Fruit fly (Drosophila melanogaster) whole organism, pupa: ENCODE measurements around the gene Mtr3.

ENCODE experiments used
- CG10348 ChIP-seq: fragments of 200-800 bp; sonication (Bioruptor generic); IDR thresholded peaks from 2 replicates; pipeline ENCODE4 v1.3.6; 2022; ENCODE audit warnings: missing biosample characterization, missing genetic modification characterization
- CG12605 ChIP-seq: fragments of 200-800 bp; sonication (Bioruptor generic); IDR thresholded peaks from 2 replicates; pipeline ENCODE4 v1.3.6; 2022; ENCODE audit warnings: missing biosample characterization, missing genetic modification characterization
- CG13204 ChIP-seq: fragments of 200-800 bp; sonication (Bioruptor generic); optimal IDR thresholded peaks from 2 replicates; lab custom pipeline; 2018; ENCODE audit warnings: missing biosample characterization, mild to moderate bottlenecking, missing genetic modification characterization, moderate library complexity
- CG14655 ChIP-seq: fragments of 200-800 bp; sonication (Bioruptor generic); optimal IDR thresholded peaks from 3 replicates; lab custom pipeline; 2017; ENCODE audit warnings: mild to moderate bottlenecking, missing biosample characterization, missing genetic modification reagents, missing genetic modification characterization
- CG15710 ChIP-seq: fragments of 200-800 bp; sonication (Bioruptor generic); optimal IDR thresholded peaks from 2 replicates; lab custom pipeline; 2018; ENCODE audit warnings: missing biosample characterization, mild to moderate bottlenecking, missing genetic modification characterization, moderate library complexity
- CG17806 ChIP-seq: fragments of 200-800 bp; sonication (Bioruptor generic); optimal IDR thresholded peaks from 2 replicates; lab custom pipeline; 2018; ENCODE audit warnings: missing biosample characterization, mild to moderate bottlenecking, missing genetic modification characterization, moderate library complexity
- CG32121 ChIP-seq: fragments of 200-800 bp; sonication (Bioruptor generic); IDR thresholded peaks from 2 replicates; pipeline ENCODE4 v1.3.6; 2022; ENCODE audit warnings: missing biosample characterization, missing genetic modification characterization
- CG34367 ChIP-seq: fragments of 200-800 bp; sonication (Bioruptor generic); optimal IDR thresholded peaks from 2 replicates; lab custom pipeline; 2018; ENCODE audit warnings: missing biosample characterization, mild to moderate bottlenecking, missing genetic modification characterization
- CG4496 ChIP-seq: fragments of 200-800 bp; sonication (Bioruptor generic); IDR thresholded peaks from 3 replicates; pipeline ENCODE4 v1.3.6; 2022; ENCODE audit warnings: missing biosample characterization, missing genetic modification characterization
- CG8159 ChIP-seq: fragments of 200-800 bp; sonication (Bioruptor generic); optimal IDR thresholded peaks from 3 replicates; lab custom pipeline; 2018; ENCODE audit warnings: missing biosample characterization, mild to moderate bottlenecking, missing genetic modification characterization, moderate library complexity
- CG8301 ChIP-seq: fragments of 200-800 bp; sonication (Bioruptor generic); optimal IDR thresholded peaks from 2 replicates; lab custom pipeline; 2018; ENCODE audit warnings: missing biosample characterization, mild to moderate bottlenecking, missing genetic modification characterization
- CG9948 ChIP-seq: fragments of 200-800 bp; sonication (Bioruptor generic); optimal IDR thresholded peaks from 2 replicates; lab custom pipeline; 2018; ENCODE audit warnings: missing biosample characterization, mild to moderate bottlenecking, missing genetic modification characterization, moderate library complexity
- D1 ChIP-seq: fragments of 200-800 bp; sonication (Bioruptor generic); optimal IDR thresholded peaks from 2 replicates; lab custom pipeline; 2018; ENCODE audit warnings: missing biosample characterization, mild to moderate bottlenecking, missing genetic modification characterization, moderate library complexity
- EcR ChIP-seq: fragments of 200-800 bp; sonication (Bioruptor generic); optimal IDR thresholded peaks from 3 replicates; lab custom pipeline; 2019; ENCODE audit warnings: missing biosample characterization, missing genetic modification characterization, mild to moderate bottlenecking, moderate library complexity, missing genetic modification reagents
- Ets98B ChIP-seq: fragments of 200-800 bp; sonication (Bioruptor generic); IDR thresholded peaks from 2 replicates; pipeline ENCODE4 v1.3.6; 2022; ENCODE audit warnings: missing biosample characterization, missing genetic modification characterization
- Pif1A ChIP-seq: fragments of 200-800 bp; sonication (Bioruptor generic); optimal IDR thresholded peaks from 3 replicates; lab custom pipeline; 2016; ENCODE audit warnings: missing biosample characterization, missing genetic modification characterization
- Pif1B ChIP-seq: fragments of 200-800 bp; sonication (Bioruptor generic); optimal IDR thresholded peaks from 3 replicates; lab custom pipeline; 2016; ENCODE audit warnings: missing biosample characterization, missing genetic modification characterization
- Snoo ChIP-seq: fragments of 200-800 bp; sonication (Bioruptor generic); optimal IDR thresholded peaks from 3 replicates; lab custom pipeline; 2017; ENCODE audit warnings: missing biosample characterization, mild to moderate bottlenecking, missing genetic modification characterization, inconsistent platforms
- fd96Ca ChIP-seq: fragments of 200-800 bp; sonication (Bioruptor generic); IDR thresholded peaks from 3 replicates; pipeline ENCODE4 v1.3.6; 2022; ENCODE audit warnings: missing biosample characterization, missing genetic modification characterization
- gl ChIP-seq: fragments of 200-800 bp; sonication (Bioruptor generic); optimal IDR thresholded peaks from 2 replicates; lab custom pipeline; 2018; ENCODE audit warnings: missing biosample characterization, mild to moderate bottlenecking, missing genetic modification characterization
- rn ChIP-seq: fragments of 200-800 bp; sonication (Bioruptor generic); IDR thresholded peaks from 2 replicates; pipeline ENCODE4 v1.3.6; 2022; ENCODE audit warnings: missing biosample characterization, missing genetic modification characterization

The Mtr3 gene

DNA sequence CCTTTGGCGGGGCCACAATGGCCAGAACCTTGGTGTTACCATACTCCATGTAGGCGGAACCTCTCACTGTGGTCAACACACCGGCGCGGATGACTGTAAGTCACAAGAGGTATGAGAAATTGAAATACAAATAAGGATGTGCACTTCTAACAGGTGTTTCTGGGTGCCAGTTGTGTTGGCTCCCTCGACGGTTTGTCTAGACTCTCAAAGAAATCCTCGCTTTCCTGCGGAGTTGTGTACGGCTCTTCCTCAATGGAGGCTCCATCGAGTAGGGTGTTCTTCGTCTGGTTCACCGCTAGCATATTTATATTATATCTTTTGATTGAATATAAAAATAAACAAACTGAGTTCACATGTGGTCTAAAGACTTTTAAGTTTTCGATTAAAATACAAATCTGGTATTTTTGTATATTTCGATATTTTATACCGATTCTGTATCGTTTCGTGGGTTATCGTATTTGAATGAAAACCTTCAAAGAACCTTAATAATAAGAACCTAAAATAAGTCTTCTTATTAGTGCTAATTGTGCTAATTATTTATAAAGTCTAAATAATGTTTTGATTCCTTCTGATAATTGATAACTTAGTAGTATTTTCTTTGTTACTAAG is at the start of gene Mtr3:
Mtr3 (minus strand) TSS at position 388 of the 609 bp plus-strand sequence.
- no peak for TF ChIP-seq CG8159
- TF ChIP-seq CG9948 (tag; lab: Kevin White, UChicago), result no peak
- TF ChIP-seq CG34367 (tag; lab: Kevin White, UChicago), result no peak
- TF ChIP-seq Pif1B (GFP tag; lab: Kevin White, UChicago), result no peak
- no peak for TF ChIP-seq CG10348 (GFP tag; lab: Robert Waterston, UW)
- TF ChIP-seq rn (GFP tag; lab: Robert Waterston, UW), result no peak
- no peak for TF ChIP-seq D1 (tag; lab: Kevin White, UChicago)
- no peak for TF ChIP-seq CG15710 (tag; lab: Kevin White, UChicago)
- no peak for TF ChIP-seq CG8301 (tag; lab: Kevin White, UChicago)

DNA sequence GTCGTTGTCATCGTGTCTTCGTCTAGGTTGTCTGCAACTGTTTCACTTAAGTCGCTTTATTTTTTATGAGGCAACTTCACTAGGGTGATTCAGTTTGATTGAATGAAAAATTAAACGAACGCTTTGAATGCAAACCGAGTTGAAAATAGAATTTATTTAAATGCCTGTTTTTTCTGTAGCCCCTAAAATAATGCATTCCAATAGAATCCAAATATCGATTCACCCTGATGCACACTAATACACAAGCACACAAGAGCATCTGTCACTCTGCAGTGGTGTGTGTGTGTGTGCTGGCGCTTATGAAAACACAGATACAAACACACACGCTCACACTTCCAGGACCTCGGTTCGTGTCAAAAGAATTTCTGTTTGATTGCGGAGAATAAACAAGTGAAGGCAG is 48.3 kb upstream of the Mtr3 start:
- no peak for TF ChIP-seq CG32121
- peak; percentile 40 for TF ChIP-seq CG14655
- peak; percentile 41 for TF ChIP-seq CG34367 (tag; lab: Kevin White, UChicago)
- peak; percentile 26 for TF ChIP-seq Pif1B (GFP tag; lab: Kevin White, UChicago)
- 0 out of 3 replicates have a peak, but pooled peaks have one; percentile 20 for TF ChIP-seq CG4496
- peak; percentile 51 for TF ChIP-seq CG8159
- peak; percentile 38; the same call in 1 of the 2 replicates for TF ChIP-seq CG12605
- TF ChIP-seq CG8301 (tag; lab: Kevin White, UChicago), result peak; percentile 39
- peak; percentile 56 for TF ChIP-seq CG15710 (tag; lab: Kevin White, UChicago)
- no peak for TF ChIP-seq EcR

DNA sequence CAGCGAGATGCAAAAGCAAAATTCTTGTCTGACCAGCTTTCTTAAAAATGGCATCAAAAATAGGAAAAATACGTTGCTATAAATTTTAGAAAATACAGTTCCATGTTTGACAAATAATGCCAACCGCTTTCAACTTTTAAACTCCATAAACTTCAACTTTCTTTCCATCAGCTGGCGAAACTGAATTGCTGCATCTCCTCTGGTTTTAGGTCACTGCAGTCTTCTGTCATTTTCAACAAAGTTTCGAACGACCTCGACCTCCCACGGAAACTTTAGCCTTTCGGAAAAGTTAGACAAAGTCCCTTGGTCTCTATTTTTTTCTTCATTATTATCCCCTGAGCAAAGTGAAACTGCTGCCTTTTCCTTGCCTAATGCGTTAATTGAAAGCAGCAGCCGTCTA is 42.2 kb upstream of the Mtr3 start, which contains the start of gene CG42263:
CG42263 (minus strand) TSS at position 101 of the 400 bp plus-strand sequence.
- no peak for TF ChIP-seq CG4496
- no peak for TF ChIP-seq EcR
- no peak for TF ChIP-seq Pif1B (GFP tag; lab: Kevin White, UChicago)
- no peak for TF ChIP-seq CG9948 (tag; lab: Kevin White, UChicago)
- no peak for TF ChIP-seq CG14655
- TF ChIP-seq rn (GFP tag; lab: Robert Waterston, UW), result no peak
- TF ChIP-seq CG8301 (tag; lab: Kevin White, UChicago), result no peak
- no peak for TF ChIP-seq CG12605
- no peak for TF ChIP-seq Ets98B (GFP tag; lab: Robert Waterston, UW)
- no peak for TF ChIP-seq CG17806 (tag; lab: Kevin White, UChicago)
- no peak for TF ChIP-seq CG13204 (GFP tag; lab: Kevin White, UChicago)
- TF ChIP-seq Snoo (tag; lab: Kevin White, UChicago), result no peak
- TF ChIP-seq D1 (tag; lab: Kevin White, UChicago), result no peak
- no peak for TF ChIP-seq Pif1A (GFP tag; lab: Kevin White, UChicago)
- TF ChIP-seq fd96Ca (GFP tag; lab: Robert Waterston, UW), result no peak
- no peak for TF ChIP-seq CG32121
- no peak for TF ChIP-seq gl (tag; lab: Kevin White, UChicago)
- no peak for TF ChIP-seq CG8159
- TF ChIP-seq CG15710 (tag; lab: Kevin White, UChicago), result no peak

DNA sequence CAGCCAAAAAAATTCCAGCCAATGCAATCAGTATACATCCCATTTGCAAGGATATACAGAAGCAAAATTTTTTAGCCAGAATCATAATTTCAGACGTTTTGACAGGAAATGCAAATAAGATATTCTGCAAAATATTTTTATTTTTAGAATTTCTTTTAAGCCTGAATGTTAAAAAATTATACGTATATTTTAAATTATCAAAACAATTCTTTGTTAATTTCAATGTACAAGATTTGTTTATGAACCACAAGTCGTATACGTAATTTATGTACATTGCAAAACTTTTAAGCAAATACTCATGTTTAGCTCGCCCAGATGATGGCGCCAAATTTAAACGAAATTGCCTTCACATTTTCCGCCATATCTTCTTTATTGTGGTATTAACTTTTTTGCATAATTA is 40.9 kb upstream of the Mtr3 start, which contains the start of gene CG42654:
CG42654 (minus strand) TSS at position 101 of the 400 bp plus-strand sequence.
- no peak for TF ChIP-seq CG9948 (tag; lab: Kevin White, UChicago)
- no peak for TF ChIP-seq CG10348 (GFP tag; lab: Robert Waterston, UW)
- TF ChIP-seq D1 (tag; lab: Kevin White, UChicago), result no peak
- TF ChIP-seq CG34367 (tag; lab: Kevin White, UChicago), result no peak
- TF ChIP-seq Snoo (tag; lab: Kevin White, UChicago), result no peak
- TF ChIP-seq Pif1A (GFP tag; lab: Kevin White, UChicago), result no peak
- TF ChIP-seq rn (GFP tag; lab: Robert Waterston, UW), result no peak
- TF ChIP-seq CG32121, result no peak
- no peak for TF ChIP-seq CG12605
- no peak for TF ChIP-seq CG8301 (tag; lab: Kevin White, UChicago)
- no peak for TF ChIP-seq CG15710 (tag; lab: Kevin White, UChicago)
- TF ChIP-seq CG8159, result no peak

DNA sequence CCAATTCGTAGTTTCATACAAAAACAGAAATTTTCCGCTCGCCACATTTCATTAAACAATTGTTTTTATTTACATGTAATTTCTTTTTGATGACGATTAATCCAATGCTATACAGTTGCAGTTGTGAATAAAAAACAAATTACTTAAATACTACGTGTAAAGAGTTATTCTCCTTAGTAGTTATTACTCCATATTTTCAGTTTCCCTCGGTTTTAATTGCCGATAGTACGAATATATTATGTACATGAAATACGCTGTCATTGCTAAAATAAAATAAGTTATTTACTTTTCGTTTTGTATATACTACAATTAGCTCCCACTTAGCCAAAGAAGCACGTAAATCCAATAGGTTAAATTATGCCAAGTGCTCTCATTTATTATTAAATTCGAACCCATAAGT is 40.1 kb upstream of the Mtr3 start, which contains the start of gene CG42655:
CG42655 (minus strand) TSS at position 101 of the 400 bp plus-strand sequence.
- TF ChIP-seq CG32121 (no peak), CG12605 (no peak), CG4496 (no peak), EcR (no peak), rn (GFP tag; lab: Robert Waterston, UW) (no peak), Pif1A (GFP tag; lab: Kevin White, UChicago) (no peak), Pif1B (GFP tag; lab: Kevin White, UChicago) (no peak), CG9948 (tag; lab: Kevin White, UChicago) (no peak), gl (tag; lab: Kevin White, UChicago) (no peak), fd96Ca (GFP tag; lab: Robert Waterston, UW) (no peak), CG17806 (tag; lab: Kevin White, UChicago) (no peak), Ets98B (GFP tag; lab: Robert Waterston, UW) (no peak)

DNA sequence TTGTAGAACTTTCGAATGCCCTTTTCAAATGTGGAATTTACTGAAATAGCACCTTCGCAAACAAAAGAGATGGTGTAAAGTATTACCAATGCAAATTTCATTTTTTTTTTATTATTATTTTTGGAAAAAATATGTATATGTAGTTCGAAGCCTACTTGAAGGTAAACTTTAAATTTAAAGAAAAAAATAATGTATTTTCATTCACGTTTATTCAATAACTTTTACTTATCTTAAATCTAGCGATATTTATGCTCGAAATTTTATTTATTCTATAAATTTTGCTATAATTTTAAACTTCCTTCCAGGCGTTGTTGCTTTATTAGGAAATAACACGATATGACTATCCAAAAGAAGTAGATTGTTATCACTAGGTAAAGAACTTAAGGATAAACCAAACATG is 39.2 kb upstream of the Mtr3 start, which contains the start of gene CG33710:
CG33710 (minus strand) TSS at position 101 of the 400 bp plus-strand sequence.
- TF ChIP-seq gl (tag; lab: Kevin White, UChicago) (no peak), Ets98B (GFP tag; lab: Robert Waterston, UW) (no peak)
- TF ChIP-seq, all 21 proteins: peak for 0
